Worm (Caenorhabditis elegans): ENCODE measurements around the gene C38C3.6.
A peak's percentile ranks its signal among the peaks of the same experiment; 100 is the strongest.

C38C3.6 gene

ce11 chrV:1474486-1475125 lies 16.8 kb downstream of the C38C3.6 start, which contains the start of the genes F53E2.2 and unc-60 (continued):
- TF ChIP-seq hrde-1 (tag; optimal IDR thresholded peaks at IDR 0.05; ENCODE audit: borderline replicate concordance), result no peak
- TF ChIP-seq lsy-27 (tag; optimal IDR thresholded peaks at IDR 0.05; ENCODE audit: borderline replicate concordance, insufficient read depth), result no peak
- no peak for TF ChIP-seq hlh-26 (GFP tag; conservative IDR thresholded peaks at IDR 0.05)
- no peak for TF ChIP-seq F33H1.4 (GFP tag; IDR thresholded peaks at IDR 0.05)
- TF ChIP-seq tbp1 (GFP tag; optimal IDR thresholded peaks at IDR 0.05), result no peak

ce11 chrV:1472569-1472968 lies 18.8 kb downstream of the C38C3.6 start:
- TF ChIP-seq F33H1.4 (GFP tag; IDR thresholded peaks at IDR 0.05) (no peak), Y56A3A.18 (GFP tag; IDR thresholded peaks at IDR 0.05) (no peak), K12H6.12 (tag; optimal IDR thresholded peaks at IDR 0.05) (no peak), ceh-58 (GFP tag; IDR thresholded peaks at IDR 0.05) (no peak), ceh-27 (GFP tag; optimal IDR thresholded peaks at IDR 0.05) (no peak), mel-28 (tag; optimal IDR thresholded peaks at IDR 0.05; ENCODE audit: borderline replicate concordance) (no peak), Y67H2A.10 (GFP tag; conservative IDR thresholded peaks at IDR 0.05) (no peak), ztf-6 (GFP tag; IDR thresholded peaks at IDR 0.05) (no peak), hrde-1 (tag; optimal IDR thresholded peaks at IDR 0.05; ENCODE audit: borderline replicate concordance) (no peak), lin-54 (GFP tag; optimal IDR thresholded peaks at IDR 0.05) (no peak), ekl-4 (GFP tag; IDR thresholded peaks at IDR 0.05) (peak; percentile 54; the same call in 1 of the 2 replicates), T07F8.4 (tag; optimal IDR thresholded peaks at IDR 0.05) (no peak), fkh-3 (tag; optimal IDR thresholded peaks at IDR 0.05) (no peak), Y53F4B.3 (GFP tag; IDR thresholded peaks at IDR 0.05) (no peak), dpl-1 (GFP tag; optimal IDR thresholded peaks at IDR 0.05) (no peak), nfya-2 (GFP tag; IDR thresholded peaks at IDR 0.05) (no peak), ztf-22 (GFP tag; optimal IDR thresholded peaks at IDR 0.05) (no peak), mes-4 (tag; optimal IDR thresholded peaks at IDR 0.05) (no peak), egl-44 (GFP tag; IDR thresholded peaks at IDR 0.05) (no peak), ztf-18 (tag; optimal IDR thresholded peaks at IDR 0.05) (no peak), hmg-20 (GFP tag; IDR thresholded peaks at IDR 0.05) (no peak), mcd-1 (GFP tag; IDR thresholded peaks at IDR 0.05) (no peak), lin-26 (GFP tag; IDR thresholded peaks at IDR 0.05) (0 out of 2 replicates have a peak, but pooled peaks have one; percentile 9), nhr-120 (GFP tag; IDR thresholded peaks at IDR 0.05) (0 out of 2 replicates have a peak, but pooled peaks have one; percentile 7), bed-1 (GFP tag; IDR thresholded peaks at IDR 0.05) (no peak), madf-8 (GFP tag; conservative IDR thresholded peaks at IDR 0.05) (no peak), nhr-80 (tag; optimal IDR thresholded peaks at IDR 0.05) (peak; percentile 39), C17E4.6 (GFP tag; IDR thresholded peaks at IDR 0.05) (no peak), ceh-79 (tag; optimal IDR thresholded peaks at IDR 0.05) (no peak), pha-4 (tag; optimal IDR thresholded peaks at IDR 0.05) (no peak), rpc-1 (optimal IDR thresholded peaks at IDR 0.05) (no peak), rpc-1 (tag; optimal IDR thresholded peaks at IDR 0.05) (no peak), unc-130 (GFP tag; optimal IDR thresholded peaks at IDR 0.05) (no peak), lir-1 (GFP tag; conservative IDR thresholded peaks at IDR 0.05) (no peak), dox-1 (GFP tag; IDR thresholded peaks at IDR 0.05) (peak; percentile 19; the same call in 1 of the 2 replicates), cebp-2 (GFP tag; IDR thresholded peaks at IDR 0.05) (no peak), Y95B8A.8 (GFP tag; IDR thresholded peaks at IDR 0.05) (no peak), lin-40 (tag; optimal IDR thresholded peaks at IDR 0.05) (no peak), rcor-1 (GFP tag; IDR thresholded peaks at IDR 0.05) (0 out of 2 replicates have a peak, but pooled peaks have one; percentile 26), T26A5.8 (tag; optimal IDR thresholded peaks at IDR 0.05) (no peak), tlf-1 (GFP tag; optimal IDR thresholded peaks at IDR 0.05) (no peak), Y53G8AR.9 (GFP tag; conservative IDR thresholded peaks at IDR 0.05) (no peak)

All from whole organism, young adult.